Worm (Caenorhabditis elegans) whole organism, midembryonic: ENCODE data around the gene F22E5.20.
"Not testable (repeated sequence)": the region's sequence is repeated elsewhere in the genome, so short reads cannot be mapped to it uniquely, and the experiment has no call there.

Source experiments
- T22C8.4 ChIP-seq: fragments of 200-800 bp; sonication (Bioruptor generic); IDR thresholded peaks from 2 replicates; pipeline ENCODE4 v1.3.6; 2022; ENCODE audit warnings: missing genetic modification characterization, missing compliant biosample characterization
- cog-1 ChIP-seq: sonication (generic microtip); optimal IDR thresholded peaks from 2 replicates; lab custom pipeline; 2016; ENCODE audit warnings: missing genetic modification characterization, missing compliant biosample characterization
- flt-1 ChIP-seq: fragments of 200-800 bp; sonication (Bioruptor generic); IDR thresholded peaks from 2 replicates; pipeline ENCODE4 v1.3.6; 2022; ENCODE audit warnings: missing genetic modification characterization, missing compliant biosample characterization
- klf-2 ChIP-seq: fragments of 200-800 bp; sonication (Bioruptor generic); conservative IDR thresholded peaks from 2 replicates; pipeline ENCODE4 v1.3.6; 2022; ENCODE audit warnings: missing genetic modification reagents, missing genetic modification characterization, missing compliant biosample characterization
- med-1 ChIP-seq: sonication (generic microtip); optimal IDR thresholded peaks from 2 replicates; lab custom pipeline; 2017; ENCODE audit warnings: missing genetic modification characterization, mild to moderate bottlenecking, missing compliant biosample characterization, antibody characterized with exemption, missing genetic modification reagents; ENCODE audit not compliant: insufficient read depth
- ref-1 ChIP-seq: fragments of 200-800 bp; sonication (Bioruptor generic); conservative IDR thresholded peaks from 2 replicates; pipeline ENCODE4 v1.3.6; 2022; ENCODE audit warnings: missing genetic modification reagents, missing genetic modification characterization, missing compliant biosample characterization
- tab-1 ChIP-seq: fragments of 200-800 bp; sonication (Bioruptor generic); IDR thresholded peaks from 2 replicates; pipeline ENCODE4 v1.3.6; 2022; ENCODE audit warnings: missing genetic modification characterization, missing compliant biosample characterization
- ztf-23 ChIP-seq: fragments of 200-800 bp; sonication (Bioruptor generic); IDR thresholded peaks from 2 replicates; pipeline ENCODE4 v1.3.6; 2022; ENCODE audit warnings: missing genetic modification reagents, missing genetic modification characterization, missing compliant biosample characterization
- ztf-29 ChIP-seq: fragments of 200-800 bp; sonication (Bioruptor generic); IDR thresholded peaks from 2 replicates; pipeline ENCODE4 v1.3.6; 2022; ENCODE audit warnings: missing genetic modification reagents, missing genetic modification characterization, missing compliant biosample characterization

ce11 chrII:2665081-2665480 is 8.4 kb downstream of the F22E5.20 start, which contains the start of gene F22E5.2:
- TF ChIP-seq cog-1 (tag; lab: Kevin White, UChicago); ztf-29 (GFP tag; lab: Robert Waterston, UW); T22C8.4 (GFP tag; lab: Robert Waterston, UW); tab-1; flt-1 (GFP tag; lab: Robert Waterston, UW); klf-2 (GFP tag; lab: Robert Waterston, UW); ztf-23 (GFP tag; lab: Robert Waterston, UW); med-1 (GFP tag; lab: Kevin White, UChicago); ref-1 (GFP tag; lab: Robert Waterston, UW): not testable (repeated sequence)
